Worm (Caenorhabditis elegans) whole organism, young adult: ENCODE data around the gene C46F4.3.

Experiments used
- C17E4.6 ChIP-seq: fragments of 200-800 bp; sonication (Bioruptor generic); IDR thresholded peaks from 2 replicates; pipeline ENCODE4 v1.3.6; 2022; ENCODE audit warnings: missing genetic modification reagents, missing genetic modification characterization, missing compliant biosample characterization
- F22D6.2 ChIP-seq: sonication (generic microtip); optimal IDR thresholded peaks from 2 replicates; lab custom pipeline; 2016; ENCODE audit warnings: mild to moderate bottlenecking, missing genetic modification characterization, missing compliant biosample characterization
- ceh-27 ChIP-seq: fragments of 200-800 bp; sonication (Bioruptor generic); optimal IDR thresholded peaks from 2 replicates; lab custom pipeline; 2018; ENCODE audit warnings: mild to moderate bottlenecking, missing genetic modification characterization, moderate library complexity, missing compliant biosample characterization
- nfyb-1 ChIP-seq: fragments of 200-800 bp; sonication (Bioruptor generic); IDR thresholded peaks from 2 replicates; pipeline ENCODE4 v1.3.6; 2022; ENCODE audit warnings: missing genetic modification reagents, missing genetic modification characterization, missing compliant biosample characterization
- snpc-4 ChIP-seq, 5 experiments: fragments of 150-350 bp in 1 of 5; sonication (generic microtip) in 4 of 5; optimal IDR thresholded peaks; 2 replicates each; lab custom pipeline; 2014 to 2018; ENCODE audit warnings: missing genetic modification characterization in 5 of 5, missing biosample characterization in 3 of 5, antibody characterized with exemption in 2 of 5, mild to moderate bottlenecking in 2 of 5, missing compliant biosample characterization in 2 of 5, missing genotype in 2 of 5, moderate library complexity in 2 of 5, missing genetic modification reagents in 1 of 5
- unc-130 ChIP-seq: sonication (generic microtip); optimal IDR thresholded peaks from 2 replicates; lab custom pipeline; 2016; ENCODE audit warnings: missing genetic modification reagents, missing genetic modification characterization, missing compliant biosample characterization
- xnd-1 ChIP-seq: sonication (generic microtip); optimal IDR thresholded peaks from 2 replicates; lab custom pipeline; 2016; ENCODE audit warnings: missing genotype, missing genetic modification reagents, missing genetic modification characterization, missing compliant biosample characterization

DNA sequence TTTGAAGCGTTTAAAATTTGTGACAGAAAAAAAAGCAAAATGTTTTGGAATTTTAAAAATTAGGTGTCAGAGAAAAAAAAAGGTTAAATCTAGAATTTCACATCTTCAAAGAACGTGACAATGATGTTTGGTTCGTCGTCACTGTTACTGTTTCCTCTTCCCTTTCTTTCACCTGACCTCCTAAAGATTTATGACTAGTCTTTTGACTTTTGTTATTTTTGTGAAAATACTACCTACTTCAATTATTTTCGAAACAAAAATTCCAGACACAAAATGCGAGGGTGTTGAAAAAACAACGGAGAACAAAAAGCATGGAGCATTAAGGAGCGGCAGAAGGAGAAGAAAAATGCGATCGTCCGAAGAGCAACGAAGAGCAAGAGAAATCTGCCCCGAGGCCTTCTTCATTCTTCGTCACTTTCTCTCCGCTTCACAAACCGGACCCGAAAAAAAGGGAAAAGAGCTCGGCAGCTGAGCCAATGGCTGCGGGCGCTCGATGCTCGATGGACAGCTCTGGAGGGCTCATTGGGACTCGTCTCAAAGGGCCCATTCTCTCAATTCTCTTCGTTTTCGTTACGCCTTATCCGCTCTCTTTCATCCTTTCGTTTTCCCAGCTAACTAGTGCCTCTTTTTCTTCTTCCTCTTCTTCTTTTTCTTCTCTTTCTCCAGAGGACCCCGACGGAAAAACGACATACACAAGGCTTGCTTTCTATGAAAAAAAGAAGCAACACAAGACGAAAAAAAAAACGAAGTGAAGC lies 40.8 kb downstream of the C46F4.3 start:
- TF ChIP-seq unc-130 (GFP tag; lab: Kevin White, UChicago) (no peak), xnd-1 (no peak), ceh-27 (GFP tag; lab: Kevin White, UChicago) (no peak), F22D6.2 (tag; lab: Kevin White, UChicago) (no peak), C17E4.6 (no peak), snpc-4 (GFP tag; optimal IDR thresholded peaks at IDR 0.05; lab: Kevin White, UChicago) (no peak), snpc-4 (tag; optimal IDR thresholded peaks at IDR 0.05; lab: Kevin White, UChicago) (no peak), nfyb-1 (GFP tag; lab: Robert Waterston, UW) (0 out of 2 replicates have a peak, but pooled peaks have one; percentile 37)
